Fruit fly (Drosophila melanogaster): ENCODE data around the gene Poxm.
A peak's percentile ranks its signal among the peaks of the same experiment; 100 is the strongest.

DNA sequence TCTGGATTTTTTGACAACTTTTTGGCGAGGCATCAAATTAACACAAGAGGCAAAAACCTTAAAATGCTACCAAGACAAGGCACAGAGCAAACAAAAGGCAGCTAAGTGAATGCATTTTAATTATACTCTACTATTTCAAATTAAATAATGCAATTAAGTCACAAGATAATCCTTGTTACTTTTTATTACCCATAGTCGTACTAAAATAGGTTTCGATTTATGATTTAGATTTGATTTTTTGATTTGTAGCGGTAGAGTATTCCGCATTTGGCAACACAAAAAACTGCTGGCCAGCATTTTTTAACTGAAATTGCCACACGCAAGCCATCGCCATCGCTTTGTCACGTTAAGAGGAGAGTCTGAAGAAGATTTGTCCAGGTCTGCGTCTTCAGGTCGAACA, 50.9 kb downstream of the Poxm start:
- TF ChIP-seq Myc (optimal IDR thresholded peaks at IDR 0.05) (no peak), Abd-B (GFP tag; optimal IDR thresholded peaks at IDR 0.05) (no peak), sv (GFP tag; optimal IDR thresholded peaks at IDR 0.05) (no peak), HLH106 (tag; optimal IDR thresholded peaks at IDR 0.05) (peak; percentile 51), Hnf4 (GFP tag; optimal IDR thresholded peaks at IDR 0.05) (no peak), OdsH (GFP tag; optimal IDR thresholded peaks at IDR 0.05) (peak; percentile 27), psq (GFP tag; optimal IDR thresholded peaks at IDR 0.05) (peak; percentile 4)
